Fruit fly (Drosophila melanogaster) whole organism, embryonic: ENCODE data around the gene Mct1.

Experiments
- CG11696 ChIP-seq: fragments of 200-800 bp; sonication (Bioruptor generic); IDR thresholded peaks from 2 replicates; pipeline ENCODE4 v1.3.6; 2022; ENCODE audit warnings: missing biosample characterization, missing genetic modification characterization
- NFAT ChIP-seq: fragments of 200-800 bp; sonication (Bioruptor generic); IDR thresholded peaks from 2 replicates; pipeline ENCODE4 v1.3.6; 2022; ENCODE audit warnings: missing biosample characterization, missing genetic modification characterization
- zen ChIP-seq: fragments of 200-800 bp; sonication (Bioruptor generic); optimal IDR thresholded peaks from 3 replicates; lab custom pipeline; 2018; ENCODE audit warnings: missing biosample characterization, mild to moderate bottlenecking, missing genetic modification characterization, moderate library complexity

DNA sequence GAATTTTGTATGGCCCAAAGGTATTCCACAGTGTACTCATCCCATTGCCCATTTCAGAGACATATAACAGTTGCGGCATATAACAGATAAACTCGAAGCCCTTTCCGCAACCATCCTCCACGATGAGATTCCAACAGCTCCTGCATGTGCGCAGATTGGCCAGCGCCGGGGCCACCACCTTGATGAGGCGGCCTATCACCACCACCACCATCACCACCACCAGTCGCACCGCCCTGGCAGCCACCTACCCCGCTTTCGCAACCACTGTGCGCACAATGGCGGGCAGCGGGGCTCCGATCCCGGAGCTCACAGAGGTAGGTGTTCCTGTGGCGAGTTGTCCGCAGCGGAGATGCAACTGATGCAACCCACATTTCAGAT lies 46.1 kb upstream of the Mct1 start:
- TF ChIP-seq NFAT (no peak), CG11696 (GFP tag; lab: Robert Waterston, UW) (no peak), zen (no peak)
